Fruit fly (Drosophila melanogaster) whole organism, embryonic: ENCODE data around the gene Muc91C.
A peak's percentile ranks its signal among the peaks of the same experiment; 100 is the strongest.

Experiments
- ATbp ChIP-seq: fragments of 200-800 bp; sonication (Bioruptor generic); optimal IDR thresholded peaks from 2 replicates; lab custom pipeline; 2017; ENCODE audit warnings: missing biosample characterization, mild to moderate bottlenecking, missing genetic modification characterization, missing genetic modification reagents
- Atf-2 ChIP-seq: fragments of 200-800 bp; sonication (Bioruptor generic); optimal IDR thresholded peaks from 2 replicates; lab custom pipeline; 2016; ENCODE audit warnings: missing biosample characterization, missing genetic modification characterization
- CG10147 ChIP-seq: fragments of 200-800 bp; sonication (Bioruptor generic); optimal IDR thresholded peaks from 2 replicates; lab custom pipeline; 2019; ENCODE audit warnings: missing biosample characterization, mild to moderate bottlenecking, missing genetic modification characterization, moderate library complexity
- CG10321 ChIP-seq: fragments of 200-800 bp; sonication (Bioruptor generic); IDR thresholded peaks from 2 replicates; pipeline ENCODE4 v1.3.6; 2022; ENCODE audit warnings: missing biosample characterization, missing genetic modification characterization
- CG10654 ChIP-seq: fragments of 200-800 bp; sonication (Bioruptor generic); optimal IDR thresholded peaks from 2 replicates; lab custom pipeline; 2016; ENCODE audit warnings: missing biosample characterization, missing genetic modification characterization
- CG11247 ChIP-seq: fragments of 200-800 bp; sonication (Bioruptor generic); IDR thresholded peaks from 2 replicates; pipeline ENCODE4 v1.3.6; 2022; ENCODE audit warnings: missing biosample characterization, missing genetic modification characterization
- CG12299 ChIP-seq: fragments of 200-800 bp; sonication (Bioruptor generic); optimal IDR thresholded peaks from 2 replicates; lab custom pipeline; 2018; ENCODE audit warnings: missing biosample characterization, mild to moderate bottlenecking, missing genetic modification characterization
- CG1233 ChIP-seq: fragments of 200-800 bp; sonication (Bioruptor generic); optimal IDR thresholded peaks from 4 replicates; lab custom pipeline; 2018; ENCODE audit warnings: missing biosample characterization, mild to moderate bottlenecking, missing genetic modification characterization
- CG17802 ChIP-seq: fragments of 200-800 bp; sonication (Bioruptor generic); optimal IDR thresholded peaks from 2 replicates; lab custom pipeline; 2018; ENCODE audit warnings: missing biosample characterization, mild to moderate bottlenecking, missing genetic modification characterization, moderate library complexity
- CG17829 ChIP-seq: fragments of 200-800 bp; optimal IDR thresholded peaks from 2 replicates; lab custom pipeline; 2019; ENCODE audit warnings: missing biosample characterization, mild to moderate bottlenecking, missing genetic modification characterization, moderate library complexity
- CG18619 ChIP-seq: fragments of 200-800 bp; sonication (Bioruptor generic); optimal IDR thresholded peaks from 3 replicates; lab custom pipeline; 2017; ENCODE audit warnings: missing biosample characterization, mild to moderate bottlenecking, missing genetic modification characterization
- CG2129 ChIP-seq: fragments of 200-800 bp; sonication (Bioruptor generic); IDR thresholded peaks from 2 replicates; pipeline ENCODE4 v1.3.6; 2022; ENCODE audit warnings: missing biosample characterization, missing genetic modification characterization; ENCODE audit not compliant: partially characterized antibody
- CG2712 ChIP-seq: fragments of 200-800 bp; optimal IDR thresholded peaks from 3 replicates; lab custom pipeline; 2019; ENCODE audit warnings: missing biosample characterization, mild to moderate bottlenecking, missing genetic modification characterization, moderate library complexity
- CG43689 ChIP-seq: fragments of 200-800 bp; sonication (Bioruptor generic); IDR thresholded peaks from 2 replicates; pipeline ENCODE4 v1.3.6; 2022; ENCODE audit warnings: missing biosample characterization, missing genetic modification characterization
- CG7372 ChIP-seq: fragments of 200-800 bp; sonication (Bioruptor generic); IDR thresholded peaks from 2 replicates; pipeline ENCODE4 v1.3.6; 2022; ENCODE audit warnings: missing biosample characterization, missing genetic modification characterization
- CG7786 ChIP-seq: fragments of 200-800 bp; sonication (Bioruptor generic); optimal IDR thresholded peaks from 2 replicates; lab custom pipeline; 2016; ENCODE audit warnings: missing biosample characterization, missing genetic modification characterization
- CG8478 ChIP-seq: fragments of >200 bp; optimal IDR thresholded peaks from 2 replicates; lab custom pipeline; 2018
- Dfd ChIP-seq, 2 experiments: fragments of >200 bp; optimal IDR thresholded peaks; 2 replicates each; lab custom pipeline; 2017; ENCODE audit warnings: missing biosample characterization in 2 of 2, missing genetic modification characterization in 2 of 2
- Doc2 ChIP-seq: fragments of 200-800 bp; sonication (Bioruptor generic); IDR thresholded peaks from 2 replicates; pipeline ENCODE4 v1.3.6; 2022; ENCODE audit warnings: missing biosample characterization, missing genetic modification characterization
- Doc3 ChIP-seq: fragments of 200-800 bp; sonication (Bioruptor generic); IDR thresholded peaks from 3 replicates; pipeline ENCODE4 v1.3.6; 2022; ENCODE audit warnings: missing biosample characterization, missing genetic modification characterization; ENCODE audit not compliant: partially characterized antibody
- HLH4C ChIP-seq: fragments of 200-800 bp; sonication (Bioruptor generic); IDR thresholded peaks from 3 replicates; pipeline ENCODE4 v1.3.6; 2022; ENCODE audit warnings: missing biosample characterization, missing genetic modification characterization; ENCODE audit not compliant: partially characterized antibody
- Hr78 ChIP-seq, 2 experiments: fragments of 200-800 bp in 1 of 2; fragments of >200 bp in 1 of 2; sonication (Bioruptor generic) in 1 of 2; optimal IDR thresholded peaks; 2 replicates each; lab custom pipeline; 2017 to 2019; ENCODE audit warnings: missing biosample characterization in 2 of 2, missing genetic modification characterization in 2 of 2, mild to moderate bottlenecking in 1 of 2, moderate library complexity in 1 of 2
- NFAT ChIP-seq: fragments of 200-800 bp; sonication (Bioruptor generic); IDR thresholded peaks from 2 replicates; pipeline ENCODE4 v1.3.6; 2022; ENCODE audit warnings: missing biosample characterization, missing genetic modification characterization
- Poxn ChIP-seq: fragments of 200-800 bp; sonication (Bioruptor generic); IDR thresholded peaks from 2 replicates; pipeline ENCODE4 v1.3.6; 2022; ENCODE audit warnings: missing biosample characterization, missing genetic modification characterization
- Rfx ChIP-seq: fragments of 200-800 bp; sonication (Bioruptor generic); IDR thresholded peaks from 2 replicates; pipeline ENCODE4 v1.3.6; 2022; ENCODE audit warnings: missing biosample characterization, missing genetic modification characterization
- Rx ChIP-seq: fragments of 200-800 bp; sonication (Bioruptor generic); IDR thresholded peaks from 2 replicates; pipeline ENCODE4 v1.3.6; 2022; ENCODE audit warnings: missing biosample characterization, missing genetic modification characterization
- Spps ChIP-seq: fragments of 200-800 bp; sonication (Bioruptor generic); optimal IDR thresholded peaks from 2 replicates; lab custom pipeline; 2018; ENCODE audit warnings: missing biosample characterization, mild to moderate bottlenecking, missing genetic modification characterization
- TFAM ChIP-seq: fragments of 200-800 bp; sonication (Bioruptor generic); optimal IDR thresholded peaks from 2 replicates; lab custom pipeline; 2017; ENCODE audit warnings: missing biosample characterization, missing genetic modification characterization, inconsistent platforms
- Usf ChIP-seq: fragments of 200-800 bp; sonication (Bioruptor generic); optimal IDR thresholded peaks from 2 replicates; lab custom pipeline; 2017; ENCODE audit warnings: missing genotype, missing biosample characterization, missing genetic modification characterization
- ash1 ChIP-seq: fragments of 200-800 bp; sonication (Bioruptor generic); optimal IDR thresholded peaks from 2 replicates; lab custom pipeline; 2018; ENCODE audit warnings: missing biosample characterization, mild to moderate bottlenecking, missing genetic modification characterization
- bcd ChIP-seq: fragments of 200-800 bp; sonication (Bioruptor generic); optimal IDR thresholded peaks from 2 replicates; lab custom pipeline; 2017; ENCODE audit warnings: missing biosample characterization, mild to moderate bottlenecking, missing genetic modification characterization
- bsh ChIP-seq, 2 experiments: fragments of 200-800 bp; sonication (Bioruptor generic); optimal IDR thresholded peaks; 2 replicates each; lab custom pipeline; 2017 to 2018; ENCODE audit warnings: mild to moderate bottlenecking in 2 of 2, missing biosample characterization in 2 of 2, missing genetic modification characterization in 2 of 2, moderate library complexity in 1 of 2
- cg ChIP-seq: fragments of 200-800 bp; sonication (Bioruptor generic); optimal IDR thresholded peaks from 3 replicates; lab custom pipeline; 2019; ENCODE audit warnings: missing biosample characterization, mild to moderate bottlenecking, missing genetic modification characterization, moderate library complexity
- corto ChIP-seq: fragments of 200-800 bp; sonication (Bioruptor generic); optimal IDR thresholded peaks from 2 replicates; lab custom pipeline; 2016; ENCODE audit warnings: missing biosample characterization, mild to moderate bottlenecking, missing genetic modification characterization, moderate library complexity
- cwo ChIP-seq: fragments of 200-800 bp; sonication (Bioruptor generic); optimal IDR thresholded peaks from 3 replicates; lab custom pipeline; 2017; ENCODE audit warnings: missing biosample characterization, missing genetic modification characterization, mild to moderate bottlenecking, moderate library complexity, missing genetic modification reagents
- ems ChIP-seq: fragments of 200-800 bp; sonication (Bioruptor generic); optimal IDR thresholded peaks from 3 replicates; lab custom pipeline; 2016; ENCODE audit warnings: missing biosample characterization, missing genetic modification characterization
- fd3F ChIP-seq: fragments of 200-800 bp; sonication (Bioruptor generic); optimal IDR thresholded peaks from 2 replicates; lab custom pipeline; 2018; ENCODE audit warnings: missing biosample characterization, mild to moderate bottlenecking, missing genetic modification characterization, moderate library complexity
- fru ChIP-seq: fragments of >200 bp; optimal IDR thresholded peaks from 2 replicates; lab custom pipeline; 2017
- gem ChIP-seq: fragments of 200-800 bp; sonication (Bioruptor generic); optimal IDR thresholded peaks from 2 replicates; lab custom pipeline; 2019; ENCODE audit warnings: missing biosample characterization, mild to moderate bottlenecking, missing genetic modification characterization, moderate library complexity
- jing ChIP-seq: fragments of 200-800 bp; sonication (Bioruptor generic); optimal IDR thresholded peaks from 2 replicates; lab custom pipeline; 2018; ENCODE audit warnings: missing biosample characterization, mild to moderate bottlenecking, missing genetic modification characterization
- lab ChIP-seq: fragments of 200-800 bp; sonication (Bioruptor generic); optimal IDR thresholded peaks from 3 replicates; lab custom pipeline; 2017; ENCODE audit warnings: missing biosample characterization, missing genetic modification characterization, mild to moderate bottlenecking, moderate library complexity, missing genetic modification reagents
- luna ChIP-seq: fragments of 200-800 bp; sonication (Bioruptor generic); optimal IDR thresholded peaks from 2 replicates; lab custom pipeline; 2016; ENCODE audit warnings: missing biosample characterization, missing genetic modification characterization
- oc ChIP-seq: fragments of 200-800 bp; sonication (Bioruptor generic); optimal IDR thresholded peaks from 2 replicates; lab custom pipeline; 2018; ENCODE audit warnings: missing biosample characterization, mild to moderate bottlenecking, missing genetic modification characterization, moderate library complexity
- pum ChIP-seq: fragments of 200-800 bp; sonication (Bioruptor generic); optimal IDR thresholded peaks from 2 replicates; lab custom pipeline; 2016; ENCODE audit warnings: missing biosample characterization, missing genetic modification characterization
- repo ChIP-seq: fragments of 200-800 bp; sonication (Bioruptor generic); optimal IDR thresholded peaks from 2 replicates; lab custom pipeline; 2016; ENCODE audit warnings: missing biosample characterization, missing genetic modification characterization
- sc ChIP-seq, 3 experiments: fragments of >200 bp in 2 of 3; fragments of 200-800 bp in 1 of 3; sonication (Bioruptor generic) in 1 of 3; optimal IDR thresholded peaks; 2 replicates in 2 of 3; 3 replicates in 1 of 3; lab custom pipeline; 2017; ENCODE audit warnings: mild to moderate bottlenecking in 1 of 3, missing biosample characterization in 1 of 3, missing genetic modification characterization in 1 of 3, missing genetic modification reagents in 1 of 3
- shn ChIP-seq: fragments of 200-800 bp; sonication (Bioruptor generic); optimal IDR thresholded peaks from 3 replicates; lab custom pipeline; 2016; ENCODE audit warnings: missing biosample characterization, missing genetic modification characterization
- sima ChIP-seq: fragments of 200-800 bp; sonication (Bioruptor generic); optimal IDR thresholded peaks from 2 replicates; lab custom pipeline; 2016; ENCODE audit warnings: missing biosample characterization, missing genetic modification characterization
- slbo ChIP-seq: fragments of 200-800 bp; sonication (Bioruptor generic); IDR thresholded peaks from 2 replicates; pipeline ENCODE4 v1.3.6; 2022; ENCODE audit warnings: missing biosample characterization, missing genetic modification characterization
- sna ChIP-seq: fragments of 200-800 bp; sonication (Bioruptor generic); IDR thresholded peaks from 2 replicates; pipeline ENCODE4 v1.3.6; 2022; ENCODE audit warnings: missing biosample characterization, missing genetic modification characterization; ENCODE audit not compliant: partially characterized antibody
- usp ChIP-seq: fragments of >200 bp; optimal IDR thresholded peaks from 2 replicates; lab custom pipeline; 2017; ENCODE audit warnings: missing biosample characterization, missing genetic modification characterization

Muc91C gene

DNA sequence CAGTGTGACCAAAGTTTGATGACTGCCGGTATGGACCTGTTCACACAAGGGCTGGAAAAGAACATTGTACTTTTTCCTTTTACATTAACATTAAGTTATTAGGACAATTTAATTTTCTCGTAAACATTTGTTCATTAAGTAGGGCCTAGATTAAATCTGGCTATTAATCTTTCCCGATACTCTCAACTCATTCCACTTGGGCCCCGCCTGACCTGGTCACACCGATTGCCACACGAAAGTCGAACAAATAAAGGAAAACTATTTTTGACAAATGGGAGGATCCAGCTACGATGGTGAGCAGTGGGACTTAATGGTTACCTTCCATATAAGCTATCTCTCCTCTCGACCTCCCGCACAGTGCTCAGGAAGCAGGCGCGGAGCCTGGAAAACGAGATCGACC, 29.0 kb downstream of the Muc91C start, which contains the start of the genes Cpsf73 and Gos28 (continued):
- no peak for TF ChIP-seq sc (optimal IDR thresholded peaks at IDR 0.05; lab: Kevin White, UChicago)
- TF ChIP-seq sc (GFP tag; optimal IDR thresholded peaks at IDR 0.05; lab: Kevin White, UChicago): no peak
- TF ChIP-seq Rx (GFP tag; lab: Robert Waterston, UW): no peak
- TF ChIP-seq Spps (tag; lab: Kevin White, UChicago): no peak
- TF ChIP-seq CG12299: no peak
- TF ChIP-seq CG17802: peak; percentile 98
- TF ChIP-seq ems (GFP tag; lab: Kevin White, UChicago): no peak
- TF ChIP-seq Usf: no peak
- peak; percentile 49 for TF ChIP-seq slbo (GFP tag; lab: Robert Waterston, UW)
- no peak for TF ChIP-seq TFAM (GFP tag; lab: Kevin White, UChicago)
- peak; percentile 48; the same call in 1 of the 2 replicates for TF ChIP-seq Rfx (GFP tag; lab: Robert Waterston, UW)
- TF ChIP-seq CG7786 (GFP tag; lab: Kevin White, UChicago): peak; percentile 3
- no peak for TF ChIP-seq CG1233 (GFP tag; lab: Kevin White, UChicago)
- TF ChIP-seq Doc3 (GFP tag; lab: Robert Waterston, UW): 0 out of 3 replicates have a peak, but pooled peaks have one; percentile 37
- TF ChIP-seq Dfd (GFP tag; optimal IDR thresholded peaks at IDR 0.05; lab: Kevin White, UChicago): no peak
- TF ChIP-seq Hr78 (GFP tag; optimal IDR thresholded peaks at IDR 0.05; lab: Kevin White, UChicago): no peak
- TF ChIP-seq CG7372 (GFP tag; lab: Robert Waterston, UW): no peak
- TF ChIP-seq CG18619 (GFP tag; lab: Kevin White, UChicago): no peak
- TF ChIP-seq repo (GFP tag; lab: Kevin White, UChicago): no peak
- no peak for TF ChIP-seq CG10654
- no peak for TF ChIP-seq fd3F (GFP tag; lab: Kevin White, UChicago)
- TF ChIP-seq usp: no peak
- TF ChIP-seq oc: no peak
- TF ChIP-seq Poxn (GFP tag; lab: Robert Waterston, UW): no peak
- TF ChIP-seq jing (GFP tag; lab: Kevin White, UChicago): no peak
- TF ChIP-seq gem: no peak
- peak in 1 of 2 experiments; percentile 1 for TF ChIP-seq bsh (GFP tag; optimal IDR thresholded peaks at IDR 0.05; lab: Kevin White, UChicago)
- TF ChIP-seq Atf-2 (GFP tag; lab: Kevin White, UChicago): no peak
- TF ChIP-seq ash1 (GFP tag; lab: Kevin White, UChicago): no peak
- no peak for TF ChIP-seq CG2129 (GFP tag; lab: Robert Waterston, UW)
- no peak for TF ChIP-seq HLH4C
- no peak for TF ChIP-seq CG43689
- no peak for TF ChIP-seq luna (GFP tag; lab: Kevin White, UChicago)
- peak; percentile 35 for TF ChIP-seq CG17829 (tag; lab: Kevin White, UChicago)
- peak; percentile 38 for TF ChIP-seq pum (GFP tag; lab: Kevin White, UChicago)
- TF ChIP-seq CG10321 (GFP tag; lab: Robert Waterston, UW): no peak
- TF ChIP-seq cwo: no peak
- no peak for TF ChIP-seq NFAT (GFP tag; lab: Robert Waterston, UW)
- TF ChIP-seq CG8478 (lab: Kevin White, UChicago): no peak
- no peak for TF ChIP-seq CG11247
- TF ChIP-seq fru: no peak
- TF ChIP-seq sima (GFP tag; lab: Kevin White, UChicago): no peak
- no peak for TF ChIP-seq lab (GFP tag; lab: Kevin White, UChicago)
- no peak for TF ChIP-seq corto (GFP tag; lab: Kevin White, UChicago)
- TF ChIP-seq ATbp (GFP tag; lab: Kevin White, UChicago): no peak
- TF ChIP-seq cg: no peak
- no peak for TF ChIP-seq sna (GFP tag; lab: Robert Waterston, UW)
- no peak for TF ChIP-seq shn
- TF ChIP-seq bcd (GFP tag; lab: Kevin White, UChicago): no peak
- TF ChIP-seq Doc2 (GFP tag; lab: Robert Waterston, UW): no peak
- TF ChIP-seq CG10147 (GFP tag; lab: Kevin White, UChicago): peak; percentile 13
- peak; percentile 52 for TF ChIP-seq CG2712 (tag; lab: Kevin White, UChicago)
